Worm (Caenorhabditis elegans): ENCODE data around the gene Y1A5A.1.

The Y1A5A.1 gene

DNA sequence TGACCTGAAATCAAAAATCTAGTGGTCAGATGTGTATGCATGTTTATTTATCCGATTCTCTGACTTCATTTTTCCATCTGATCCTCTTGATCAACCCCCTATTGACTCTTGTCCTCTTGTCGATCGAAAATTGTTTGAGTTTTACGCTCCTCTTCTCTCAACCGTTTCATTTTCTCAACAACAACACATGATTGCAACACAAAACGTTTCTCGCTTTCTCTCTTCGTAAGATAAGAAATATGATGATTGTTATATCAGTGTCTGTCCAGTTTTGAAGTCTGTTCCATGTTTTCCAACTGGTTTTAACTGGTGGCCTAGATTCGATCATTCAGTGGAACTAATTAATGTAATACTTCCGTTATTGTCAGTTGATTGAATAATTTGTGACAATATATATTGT lies 34.4 kb downstream of the Y1A5A.1 start:
- TF ChIP-seq nfya-1 (tag; optimal IDR thresholded peaks at IDR 0.05; ENCODE audit: insufficient read depth) (peak; percentile 8), ztf-4 (tag; optimal IDR thresholded peaks at IDR 0.05) (no peak), jun-1 (tag; optimal IDR thresholded peaks at IDR 0.05) (no peak), elt-2 (tag; optimal IDR thresholded peaks at IDR 0.05) (peak; percentile 26), pha-4 (tag; optimal IDR thresholded peaks at IDR 0.05) (peak; percentile 80), lin-15B (tag; optimal IDR thresholded peaks at IDR 0.05) (no peak), nhr-11 (tag; optimal IDR thresholded peaks at IDR 0.05) (no peak), lin-39 (tag; optimal IDR thresholded peaks at IDR 0.05) (no peak), nhr-76 (tag; optimal IDR thresholded peaks at IDR 0.05) (no peak), nhr-43 (tag; optimal IDR thresholded peaks at IDR 0.05; ENCODE audit: poor library complexity, severe bottlenecking) (peak; percentile 46), nhr-23 (tag; optimal IDR thresholded peaks at IDR 0.05) (peak; percentile 77), mdl-1 (tag; optimal IDR thresholded peaks at IDR 0.05) (no peak), snpc-4 (tag; optimal IDR thresholded peaks at IDR 0.05) (peak; percentile 15), egl-27 (tag; optimal IDR thresholded peaks at IDR 0.05) (no peak), unc-39 (tag; optimal IDR thresholded peaks at IDR 0.05) (no peak), pqm-1 (tag; optimal IDR thresholded peaks at IDR 0.05) (peak; percentile 26), nhr-25 (tag; optimal IDR thresholded peaks at IDR 0.05) (no peak), eor-1 (tag; optimal IDR thresholded peaks at IDR 0.05) (no peak), nhr-237 (tag; optimal IDR thresholded peaks at IDR 0.05) (no peak), nhr-12 (tag; optimal IDR thresholded peaks at IDR 0.05) (no peak), mml-1 (tag; optimal IDR thresholded peaks at IDR 0.05) (no peak), fkh-10 (GFP tag; optimal IDR thresholded peaks at IDR 0.05) (no peak), ztf-11 (tag; optimal IDR thresholded peaks at IDR 0.05) (no peak), tbx-2 (tag; optimal IDR thresholded peaks at IDR 0.05) (no peak), ceh-9 (tag; optimal IDR thresholded peaks at IDR 0.05) (no peak)

DNA sequence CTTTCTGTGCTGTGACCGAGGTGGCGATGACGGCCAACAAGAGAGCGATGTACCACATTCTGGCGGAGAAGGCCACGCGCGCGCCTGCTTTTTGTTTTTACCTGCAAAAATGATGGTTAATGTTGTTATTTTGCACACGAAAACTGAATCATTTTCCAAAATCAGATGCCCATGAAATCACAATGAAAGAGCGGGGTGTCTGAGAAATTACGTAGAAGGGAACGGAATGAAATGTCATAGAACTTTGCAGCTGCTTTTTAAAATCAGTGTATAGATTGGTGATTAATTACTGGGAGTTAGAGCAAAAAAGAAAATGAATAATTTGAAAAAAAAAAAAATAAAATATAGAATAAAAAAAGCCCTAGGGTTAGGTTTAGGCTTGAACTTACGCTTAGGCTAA lies 50.7 kb downstream of the Y1A5A.1 start, which contains the start of gene npl-10:
Gene npl-10 (minus strand): TSS at position 101 of the 400 bp plus-strand sequence.
- TF ChIP-seq nhr-67 (tag; optimal IDR thresholded peaks at IDR 0.05), result no peak
- no peak for TF ChIP-seq egl-27 (tag; optimal IDR thresholded peaks at IDR 0.05)
- TF ChIP-seq fkh-10 (GFP tag; optimal IDR thresholded peaks at IDR 0.05), result no peak
- TF ChIP-seq ZK546.5 (tag; optimal IDR thresholded peaks at IDR 0.05), result no peak
- no peak for TF ChIP-seq daf-12 (tag; optimal IDR thresholded peaks at IDR 0.05)
- TF ChIP-seq tbx-2 (tag; optimal IDR thresholded peaks at IDR 0.05), result no peak
- TF ChIP-seq snpc-4 (tag; optimal IDR thresholded peaks at IDR 0.05), result no peak
- TF ChIP-seq nhr-237 (tag; optimal IDR thresholded peaks at IDR 0.05), result no peak
- TF ChIP-seq nhr-43 (tag; optimal IDR thresholded peaks at IDR 0.05; ENCODE audit: poor library complexity, severe bottlenecking), result no peak
- no peak for TF ChIP-seq ztf-4 (tag; optimal IDR thresholded peaks at IDR 0.05)
- no peak for TF ChIP-seq R02D3.7 (tag; optimal IDR thresholded peaks at IDR 0.05)
- no peak for TF ChIP-seq ztf-11 (tag; optimal IDR thresholded peaks at IDR 0.05)
- TF ChIP-seq nhr-11 (tag; optimal IDR thresholded peaks at IDR 0.05), result no peak
- no peak for TF ChIP-seq skn-1 (tag; optimal IDR thresholded peaks at IDR 0.05)
- no peak for TF ChIP-seq nhr-28 (tag; optimal IDR thresholded peaks at IDR 0.05)
